Worm (Caenorhabditis elegans) whole organism, mixed stage, embryonic: ENCODE results near the gene F38B2.2.

Source experiments
- M03D4.4 ChIP-seq: sonication (generic microtip); optimal IDR thresholded peaks from 2 replicates; lab custom pipeline; 2017; ENCODE audit warnings: mild to moderate bottlenecking, missing genetic modification characterization, missing compliant biosample characterization
- bed-3 ChIP-seq: fragments of 200-800 bp; sonication (Bioruptor generic); optimal IDR thresholded peaks from 3 replicates; lab custom pipeline; 2018; ENCODE audit warnings: mild to moderate bottlenecking, missing genetic modification characterization, moderate library complexity, missing compliant biosample characterization
- blmp-1 ChIP-seq: fragments of 150-350 bp; optimal IDR thresholded peaks from 2 replicates; lab custom pipeline; 2014; ENCODE audit warnings: missing biosample characterization, missing genetic modification characterization
- ceh-39 ChIP-seq: fragments of 150-350 bp; optimal IDR thresholded peaks from 2 replicates; lab custom pipeline; 2014; ENCODE audit warnings: missing biosample characterization, missing genetic modification characterization
- ceh-43 ChIP-seq: fragments of 200-800 bp; sonication (Bioruptor generic); optimal IDR thresholded peaks from 2 replicates; lab custom pipeline; 2018; ENCODE audit warnings: mild to moderate bottlenecking, missing genetic modification characterization, moderate library complexity, missing compliant biosample characterization
- ceh-83 ChIP-seq: fragments of 200-800 bp; sonication (Bioruptor generic); optimal IDR thresholded peaks from 2 replicates; lab custom pipeline; 2018; ENCODE audit warnings: mild to moderate bottlenecking, missing genetic modification characterization, missing compliant biosample characterization
- ces-1 ChIP-seq: fragments of 150-350 bp; optimal IDR thresholded peaks from 2 replicates; lab custom pipeline; 2014; ENCODE audit warnings: missing biosample characterization, missing genetic modification reagents, missing genetic modification characterization
- cnd-1 ChIP-seq: fragments of 200-800 bp; sonication (Bioruptor generic); optimal IDR thresholded peaks from 2 replicates; lab custom pipeline; 2018; ENCODE audit warnings: mild to moderate bottlenecking, missing genetic modification characterization, missing compliant biosample characterization
- drap-1 ChIP-seq: fragments of 200-800 bp; sonication (Bioruptor generic); optimal IDR thresholded peaks from 3 replicates; lab custom pipeline; 2018; ENCODE audit warnings: mild to moderate bottlenecking, missing genetic modification characterization, missing compliant biosample characterization
- elt-1 ChIP-seq: sonication (generic microtip); optimal IDR thresholded peaks from 2 replicates; lab custom pipeline; 2017; ENCODE audit warnings: missing genetic modification characterization, mild to moderate bottlenecking, missing compliant biosample characterization, antibody characterized with exemption, moderate library complexity, borderline replicate concordance; ENCODE audit not compliant: insufficient read depth
- elt-3 ChIP-seq: fragments of 150-350 bp; optimal IDR thresholded peaks from 2 replicates; lab custom pipeline; 2014; ENCODE audit warnings: missing biosample characterization, missing genetic modification characterization
- flh-1 ChIP-seq: fragments of 200-800 bp; sonication (Bioruptor generic); optimal IDR thresholded peaks from 2 replicates; lab custom pipeline; 2018; ENCODE audit warnings: mild to moderate bottlenecking, missing genetic modification characterization, moderate library complexity, missing compliant biosample characterization
- ham-2 ChIP-seq: fragments of 200-800 bp; sonication (Bioruptor generic); optimal IDR thresholded peaks from 2 replicates; lab custom pipeline; 2018; ENCODE audit warnings: mild to moderate bottlenecking, missing genetic modification characterization, missing compliant biosample characterization
- hlh-1 ChIP-seq: fragments of 150-350 bp; optimal IDR thresholded peaks from 2 replicates; lab custom pipeline; 2014; ENCODE audit warnings: missing biosample characterization, missing genetic modification reagents, missing genetic modification characterization
- lin-13 ChIP-seq: fragments of 150-350 bp; optimal IDR thresholded peaks from 2 replicates; lab custom pipeline; 2014; ENCODE audit warnings: missing biosample characterization, missing genetic modification characterization
- lin-32 ChIP-seq: fragments of 200-800 bp; sonication (Bioruptor generic); optimal IDR thresholded peaks from 2 replicates; lab custom pipeline; 2018; ENCODE audit warnings: mild to moderate bottlenecking, missing genetic modification characterization, missing compliant biosample characterization
- lsy-2 ChIP-seq: fragments of 150-350 bp; optimal IDR thresholded peaks from 2 replicates; lab custom pipeline; 2014; ENCODE audit warnings: missing biosample characterization, missing genetic modification characterization
- mab-5 ChIP-seq: fragments of 150-350 bp; optimal IDR thresholded peaks from 2 replicates; lab custom pipeline; 2014; ENCODE audit warnings: missing biosample characterization, missing genetic modification characterization
- mep-1 ChIP-seq: fragments of 150-350 bp; optimal IDR thresholded peaks from 2 replicates; lab custom pipeline; 2017; ENCODE audit warnings: missing biosample characterization, missing genetic modification reagents, missing genetic modification characterization, inconsistent platforms
- mls-2 ChIP-seq: sonication (generic microtip); optimal IDR thresholded peaks from 2 replicates; lab custom pipeline; 2016; ENCODE audit warnings: mild to moderate bottlenecking, missing genetic modification characterization, moderate library complexity, missing compliant biosample characterization
- nhr-12 ChIP-seq: fragments of 150-350 bp; optimal IDR thresholded peaks from 2 replicates; lab custom pipeline; 2014; ENCODE audit warnings: missing biosample characterization, missing genetic modification characterization
- nhr-2 ChIP-seq: fragments of 150-350 bp; optimal IDR thresholded peaks from 2 replicates; lab custom pipeline; 2014; ENCODE audit warnings: missing biosample characterization, missing genetic modification characterization
- nhr-237 ChIP-seq: fragments of 150-350 bp; optimal IDR thresholded peaks from 2 replicates; lab custom pipeline; 2014; ENCODE audit warnings: missing biosample characterization, missing genetic modification characterization
- nhr-28 ChIP-seq: fragments of 150-350 bp; optimal IDR thresholded peaks from 2 replicates; lab custom pipeline; 2014; ENCODE audit warnings: missing biosample characterization, missing genetic modification characterization
- nhr-76 ChIP-seq: sonication (generic microtip); optimal IDR thresholded peaks from 2 replicates; lab custom pipeline; 2017; ENCODE audit warnings: missing biosample characterization, missing genetic modification characterization
- pha-4 ChIP-seq: fragments of 150-350 bp; optimal IDR thresholded peaks from 2 replicates; lab custom pipeline; 2018; ENCODE audit warnings: missing biosample characterization, missing genetic modification reagents, missing genetic modification characterization
- sem-2 ChIP-seq: fragments of 200-800 bp; sonication (Bioruptor generic); optimal IDR thresholded peaks from 2 replicates; lab custom pipeline; 2018; ENCODE audit warnings: mild to moderate bottlenecking, missing genetic modification characterization, missing compliant biosample characterization
- snpc-4 ChIP-seq: fragments of 150-350 bp; optimal IDR thresholded peaks from 2 replicates; lab custom pipeline; 2014; ENCODE audit warnings: missing biosample characterization, missing genetic modification characterization
- sptf-1 ChIP-seq: sonication (generic microtip); optimal IDR thresholded peaks from 2 replicates; lab custom pipeline; 2017; ENCODE audit warnings: mild to moderate bottlenecking, missing genetic modification characterization, moderate library complexity, missing compliant biosample characterization
- tbx-8 ChIP-seq: fragments of 200-800 bp; sonication (Bioruptor generic); optimal IDR thresholded peaks from 2 replicates; lab custom pipeline; 2018; ENCODE audit warnings: mild to moderate bottlenecking, missing genetic modification characterization, moderate library complexity, missing compliant biosample characterization
- unc-120 ChIP-seq: sonication (generic microtip); optimal IDR thresholded peaks from 2 replicates; lab custom pipeline; 2017; ENCODE audit warnings: missing genetic modification characterization, missing compliant biosample characterization; ENCODE audit not compliant: poor library complexity, severe bottlenecking
- unc-39 ChIP-seq: fragments of 150-350 bp; optimal IDR thresholded peaks from 2 replicates; lab custom pipeline; 2014; ENCODE audit warnings: missing biosample characterization, missing genetic modification characterization
- unc-62 ChIP-seq: fragments of 150-350 bp; optimal IDR thresholded peaks from 2 replicates; lab custom pipeline; 2014; ENCODE audit warnings: missing biosample characterization, missing genetic modification reagents, missing genetic modification characterization
- zip-8 ChIP-seq: fragments of 150-350 bp; optimal IDR thresholded peaks from 2 replicates; lab custom pipeline; 2014; ENCODE audit warnings: missing biosample characterization, missing genetic modification characterization
- ztf-11 ChIP-seq: fragments of 150-350 bp; optimal IDR thresholded peaks from 2 replicates; lab custom pipeline; 2014; ENCODE audit warnings: missing biosample characterization, missing genetic modification characterization

F38B2.2 gene

DNA sequence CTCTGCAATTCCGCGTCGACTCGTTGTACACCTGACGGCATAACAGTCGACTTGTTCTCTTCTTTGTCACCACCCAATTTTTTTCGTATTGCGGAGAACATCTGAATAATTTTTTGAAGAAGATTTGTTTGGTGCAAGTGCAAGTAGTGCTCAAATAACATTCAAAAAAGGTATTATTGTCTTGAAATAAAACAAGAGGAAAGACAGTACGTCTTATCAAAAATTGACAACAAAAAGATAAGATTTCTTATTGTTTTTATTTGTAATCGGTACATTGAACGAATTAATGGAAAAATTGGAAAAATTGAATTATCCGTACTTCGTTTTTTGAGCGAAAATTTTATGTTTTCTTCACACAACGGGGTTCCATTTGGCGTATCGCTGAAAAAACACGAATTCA is 26.6 kb upstream of the F38B2.2 start, which contains the start of gene F08G12.1:
TSS of gene F08G12.1 (minus strand) at position 101 of the 400 bp plus-strand sequence.
- TF ChIP-seq ceh-83 (GFP tag; lab: Kevin White, UChicago) (no peak), M03D4.4 (tag; lab: Kevin White, UChicago) (no peak), ceh-43 (GFP tag; lab: Kevin White, UChicago) (no peak), flh-1 (GFP tag; lab: Kevin White, UChicago) (no peak), ztf-11 (tag; lab: Kevin White, UChicago) (no peak), blmp-1 (tag; lab: Kevin White, UChicago) (no peak), mls-2 (no peak), elt-3 (tag; lab: Kevin White, UChicago) (no peak), unc-62 (GFP tag; lab: Kevin White, UChicago) (no peak), bed-3 (GFP tag; lab: Kevin White, UChicago) (no peak), pha-4 (tag; lab: Kevin White, UChicago) (no peak), nhr-76 (tag; lab: Kevin White, UChicago) (no peak), hlh-1 (tag; lab: Kevin White, UChicago) (no peak), cnd-1 (tag; lab: Kevin White, UChicago) (no peak), nhr-28 (tag; lab: Kevin White, UChicago) (no peak), lsy-2 (tag; lab: Kevin White, UChicago) (no peak), ceh-39 (tag; lab: Kevin White, UChicago) (no peak), sem-2 (GFP tag; lab: Kevin White, UChicago) (no peak), lin-32 (GFP tag; lab: Kevin White, UChicago) (no peak), nhr-2 (tag; lab: Kevin White, UChicago) (no peak)

DNA sequence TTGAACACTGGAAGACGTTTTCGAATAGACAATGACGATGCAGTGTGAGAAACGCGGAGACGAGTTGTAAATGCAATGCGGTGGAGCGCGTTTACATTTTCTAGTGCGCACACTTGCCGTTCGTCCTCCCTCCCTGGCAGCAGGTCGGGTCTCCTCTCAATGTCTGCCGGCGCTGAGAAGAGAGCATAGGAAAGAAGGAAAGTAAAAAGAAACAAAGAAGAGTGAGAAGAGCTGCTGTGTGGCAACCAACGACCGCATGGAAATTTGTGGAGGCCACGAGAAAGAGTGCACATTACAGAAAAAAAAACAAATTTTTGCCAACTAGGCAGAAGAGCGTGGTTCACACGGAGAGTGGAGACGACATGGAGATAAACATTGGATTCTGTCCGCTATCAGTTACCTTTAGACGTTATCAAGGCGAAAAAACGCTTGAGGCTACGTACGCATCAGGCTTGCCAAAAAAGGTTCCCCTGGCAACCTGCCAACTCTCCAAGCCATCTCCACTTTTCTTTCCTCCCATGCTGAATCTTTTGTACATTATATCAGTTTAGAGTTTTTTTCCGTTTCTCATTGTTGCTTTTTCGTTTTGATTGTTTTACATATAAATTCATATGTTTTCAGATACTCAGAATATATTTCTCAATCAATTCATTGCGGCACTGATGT is 20.6 kb upstream of the F38B2.2 start, which contains the start of the genes snrp-40.1 and F08G12.3:
TSS of gene snrp-40.1 (minus strand) at position 143 of the 666 bp plus-strand sequence.
TSS of gene F08G12.3 (plus strand) at position 616 of the 666 bp plus-strand sequence.
- TF ChIP-seq mls-2: peak; percentile 48
- peak; percentile 35 for TF ChIP-seq mep-1
- no peak for TF ChIP-seq ceh-43 (GFP tag; lab: Kevin White, UChicago)
- no peak for TF ChIP-seq nhr-28 (tag; lab: Kevin White, UChicago)
- peak; percentile 48 for TF ChIP-seq lsy-2 (tag; lab: Kevin White, UChicago)
- TF ChIP-seq mab-5 (tag; lab: Kevin White, UChicago): no peak
- no peak for TF ChIP-seq ceh-39 (tag; lab: Kevin White, UChicago)
- peak; percentile 15 for TF ChIP-seq unc-120
- TF ChIP-seq nhr-76 (tag; lab: Kevin White, UChicago): no peak
- no peak for TF ChIP-seq lin-32 (GFP tag; lab: Kevin White, UChicago)
- no peak for TF ChIP-seq elt-3 (tag; lab: Kevin White, UChicago)
- TF ChIP-seq unc-39 (tag; lab: Kevin White, UChicago): peak; percentile 15
- TF ChIP-seq sem-2 (GFP tag; lab: Kevin White, UChicago): no peak
- no peak for TF ChIP-seq flh-1 (GFP tag; lab: Kevin White, UChicago)
- peak; percentile 29 for TF ChIP-seq cnd-1 (tag; lab: Kevin White, UChicago)
- no peak for TF ChIP-seq bed-3 (GFP tag; lab: Kevin White, UChicago)
- no peak for TF ChIP-seq nhr-12 (tag; lab: Kevin White, UChicago)
- TF ChIP-seq blmp-1 (tag; lab: Kevin White, UChicago): no peak
- peak; percentile 13 for TF ChIP-seq unc-62 (GFP tag; lab: Kevin White, UChicago)
- no peak for TF ChIP-seq ceh-83 (GFP tag; lab: Kevin White, UChicago)
- TF ChIP-seq tbx-8 (GFP tag; lab: Kevin White, UChicago): no peak
- peak; percentile 73 for TF ChIP-seq hlh-1 (tag; lab: Kevin White, UChicago)
- no peak for TF ChIP-seq ham-2 (GFP tag; lab: Kevin White, UChicago)
- TF ChIP-seq lin-13 (tag; lab: Kevin White, UChicago): no peak
- TF ChIP-seq nhr-237: no peak
- TF ChIP-seq elt-1 (tag; lab: Kevin White, UChicago): no peak
- no peak for TF ChIP-seq snpc-4 (tag; lab: Kevin White, UChicago)
- peak; percentile 46 for TF ChIP-seq ces-1 (GFP tag; lab: Kevin White, UChicago)
- peak; percentile 66 for TF ChIP-seq sptf-1 (tag; lab: Kevin White, UChicago)
- peak; percentile 56 for TF ChIP-seq drap-1 (GFP tag; lab: Kevin White, UChicago)
- peak; percentile 49 for TF ChIP-seq ztf-11 (tag; lab: Kevin White, UChicago)
- no peak for TF ChIP-seq zip-8 (tag; lab: Kevin White, UChicago)
- no peak for TF ChIP-seq nhr-2 (tag; lab: Kevin White, UChicago)
- TF ChIP-seq M03D4.4 (tag; lab: Kevin White, UChicago): peak; percentile 72
- peak; percentile 52 for TF ChIP-seq pha-4 (tag; lab: Kevin White, UChicago)
